Fruit fly (Drosophila melanogaster) whole organism, embryonic: ENCODE measurements around the gene CG45078.
A peak's percentile ranks its signal among the peaks of the same experiment; 100 is the strongest.

Experiments used
- CG10147 ChIP-seq: fragments of 200-800 bp; sonication (Bioruptor generic); optimal IDR thresholded peaks from 2 replicates; lab custom pipeline; 2019; ENCODE audit warnings: missing biosample characterization, mild to moderate bottlenecking, missing genetic modification characterization, moderate library complexity
- CG14014 ChIP-seq: fragments of 200-800 bp; sonication (Bioruptor generic); IDR thresholded peaks from 2 replicates; pipeline ENCODE4 v1.3.6; 2022; ENCODE audit warnings: missing biosample characterization, missing genetic modification characterization
- CG17361 ChIP-seq: fragments of 200-800 bp; sonication (Bioruptor generic); IDR thresholded peaks from 3 replicates; pipeline ENCODE4 v1.3.6; 2022; ENCODE audit warnings: missing biosample characterization, missing genetic modification characterization
- CG17568 ChIP-seq: fragments of 200-800 bp; sonication (Bioruptor generic); optimal IDR thresholded peaks from 2 replicates; lab custom pipeline; 2018; ENCODE audit warnings: missing biosample characterization, mild to moderate bottlenecking, missing genetic modification characterization, moderate library complexity
- CG17612 ChIP-seq: fragments of 200-800 bp; sonication (Bioruptor generic); IDR thresholded peaks from 2 replicates; pipeline ENCODE4 v1.3.6; 2022; ENCODE audit warnings: missing biosample characterization, missing genetic modification characterization
- CG17829 ChIP-seq: fragments of 200-800 bp; optimal IDR thresholded peaks from 2 replicates; lab custom pipeline; 2019; ENCODE audit warnings: missing biosample characterization, mild to moderate bottlenecking, missing genetic modification characterization, moderate library complexity
- CG32767 ChIP-seq: fragments of 200-800 bp; sonication (Bioruptor generic); IDR thresholded peaks from 2 replicates; pipeline ENCODE4 v1.3.6; 2022; ENCODE audit warnings: missing biosample characterization, missing genetic modification characterization
- CG3407 ChIP-seq: fragments of 200-800 bp; sonication (Bioruptor generic); optimal IDR thresholded peaks from 2 replicates; lab custom pipeline; 2018; ENCODE audit warnings: missing biosample characterization, mild to moderate bottlenecking, missing genetic modification characterization
- CG34376 ChIP-seq: fragments of 200-800 bp; sonication (Bioruptor generic); optimal IDR thresholded peaks from 2 replicates; lab custom pipeline; 2018; ENCODE audit warnings: missing biosample characterization, mild to moderate bottlenecking, missing genetic modification characterization
- CG34422 ChIP-seq: fragments of 200-800 bp; sonication (Bioruptor generic); IDR thresholded peaks from 3 replicates; pipeline ENCODE4 v1.3.6; 2022; ENCODE audit warnings: missing biosample characterization, missing genetic modification characterization
- CG4328 ChIP-seq: fragments of 200-800 bp; sonication (Bioruptor generic); optimal IDR thresholded peaks from 3 replicates; lab custom pipeline; 2017; ENCODE audit warnings: missing biosample characterization, missing genetic modification reagents, missing genetic modification characterization
- CG4404 ChIP-seq: fragments of 200-800 bp; sonication (Bioruptor generic); IDR thresholded peaks from 2 replicates; pipeline ENCODE4 v1.3.6; 2022; ENCODE audit warnings: missing biosample characterization, missing genetic modification characterization
- CG6854 ChIP-seq: fragments of 200-800 bp; sonication (Bioruptor generic); optimal IDR thresholded peaks from 3 replicates; lab custom pipeline; 2017; ENCODE audit warnings: missing biosample characterization, mild to moderate bottlenecking, missing genetic modification characterization
- CG7839 ChIP-seq: fragments of 200-800 bp; sonication (Bioruptor generic); optimal IDR thresholded peaks from 3 replicates; lab custom pipeline; 2018; ENCODE audit warnings: missing biosample characterization, mild to moderate bottlenecking, missing genetic modification characterization, moderate library complexity
- CG7963 ChIP-seq: fragments of 200-800 bp; sonication (Bioruptor generic); IDR thresholded peaks from 3 replicates; pipeline ENCODE4 v1.3.6; 2022; ENCODE audit warnings: missing biosample characterization, missing genetic modification characterization; ENCODE audit not compliant: partially characterized antibody
- CG8478 ChIP-seq: fragments of >200 bp; optimal IDR thresholded peaks from 2 replicates; lab custom pipeline; 2018
- Chrac-16 ChIP-seq: fragments of 200-800 bp; sonication (Bioruptor generic); optimal IDR thresholded peaks from 3 replicates; lab custom pipeline; 2016; ENCODE audit warnings: missing biosample characterization, missing genetic modification characterization
- CoRest ChIP-seq: fragments of 200-800 bp; sonication (Bioruptor generic); optimal IDR thresholded peaks from 3 replicates; lab custom pipeline; 2018; ENCODE audit warnings: missing biosample characterization, mild to moderate bottlenecking, missing genetic modification characterization, moderate library complexity
- Deaf1 ChIP-seq: fragments of 200-800 bp; optimal IDR thresholded peaks from 3 replicates; lab custom pipeline; 2019; ENCODE audit warnings: missing biosample characterization, mild to moderate bottlenecking, missing genetic modification characterization, moderate library complexity
- Dll ChIP-seq: fragments of 200-800 bp; sonication (Bioruptor generic); IDR thresholded peaks from 4 replicates; pipeline ENCODE4 v1.3.6; 2022; ENCODE audit warnings: missing biosample characterization, missing genetic modification characterization; ENCODE audit not compliant: partially characterized antibody
- GATAe ChIP-seq: fragments of 200-800 bp; sonication (Bioruptor generic); conservative IDR thresholded peaks from 2 replicates; pipeline ENCODE4 v1.3.6; 2022; ENCODE audit warnings: missing biosample characterization, missing genetic modification characterization
- Gug ChIP-seq: fragments of 200-800 bp; sonication (Bioruptor generic); IDR thresholded peaks from 4 replicates; pipeline ENCODE4 v1.3.6; 2022; ENCODE audit warnings: missing biosample characterization, missing genetic modification characterization
- HLH4C ChIP-seq: fragments of 200-800 bp; sonication (Bioruptor generic); IDR thresholded peaks from 3 replicates; pipeline ENCODE4 v1.3.6; 2022; ENCODE audit warnings: missing biosample characterization, missing genetic modification characterization; ENCODE audit not compliant: partially characterized antibody
- HmgD ChIP-seq: fragments of 200-800 bp; sonication (Bioruptor generic); optimal IDR thresholded peaks from 3 replicates; lab custom pipeline; 2016; ENCODE audit warnings: missing biosample characterization, missing genetic modification characterization
- Jarid2 ChIP-seq: fragments of 200-800 bp; sonication (Bioruptor generic); optimal IDR thresholded peaks from 3 replicates; lab custom pipeline; 2017; ENCODE audit warnings: mild to moderate bottlenecking, missing biosample characterization, missing genetic modification reagents, missing genetic modification characterization
- Lim3 ChIP-seq: fragments of 200-800 bp; sonication (Bioruptor generic); IDR thresholded peaks from 2 replicates; pipeline ENCODE4 v1.3.6; 2022; ENCODE audit warnings: missing biosample characterization, missing genetic modification characterization
- Lpt ChIP-seq: fragments of >200 bp; optimal IDR thresholded peaks from 2 replicates; lab custom pipeline; 2018; ENCODE audit warnings: missing biosample characterization, missing genetic modification characterization
- MBD-R2 ChIP-seq: fragments of 200-800 bp; sonication (Bioruptor generic); IDR thresholded peaks from 2 replicates; pipeline ENCODE4 v1.3.6; 2022; ENCODE audit warnings: missing biosample characterization, missing genetic modification characterization
- Usf ChIP-seq: fragments of 200-800 bp; sonication (Bioruptor generic); optimal IDR thresholded peaks from 2 replicates; lab custom pipeline; 2017; ENCODE audit warnings: missing genotype, missing biosample characterization, missing genetic modification characterization
- YL-1 ChIP-seq: fragments of 200-800 bp; sonication (Bioruptor generic); optimal IDR thresholded peaks from 3 replicates; lab custom pipeline; 2017; ENCODE audit warnings: missing biosample characterization, mild to moderate bottlenecking, missing genetic modification characterization
- amos ChIP-seq: fragments of 200-800 bp; sonication (Bioruptor generic); IDR thresholded peaks from 2 replicates; pipeline ENCODE4 v1.3.6; 2022; ENCODE audit warnings: missing biosample characterization, missing genetic modification characterization; ENCODE audit not compliant: partially characterized antibody
- ap ChIP-seq: fragments of 200-800 bp; sonication (Bioruptor generic); IDR thresholded peaks from 2 replicates; pipeline ENCODE4 v1.3.6; 2022; ENCODE audit warnings: missing biosample characterization, missing genetic modification characterization
- cg ChIP-seq: fragments of 200-800 bp; sonication (Bioruptor generic); optimal IDR thresholded peaks from 3 replicates; lab custom pipeline; 2019; ENCODE audit warnings: missing biosample characterization, mild to moderate bottlenecking, missing genetic modification characterization, moderate library complexity
- chm ChIP-seq: fragments of 200-800 bp; sonication (Bioruptor generic); IDR thresholded peaks from 2 replicates; pipeline ENCODE4 v1.3.6; 2022; ENCODE audit warnings: missing biosample characterization, missing genetic modification characterization
- disco-r ChIP-seq: fragments of 200-800 bp; sonication (Bioruptor generic); optimal IDR thresholded peaks from 2 replicates; lab custom pipeline; 2016; ENCODE audit warnings: missing biosample characterization, missing genetic modification characterization
- en ChIP-seq: fragments of 200-800 bp; sonication (Bioruptor generic); optimal IDR thresholded peaks from 2 replicates; lab custom pipeline; 2016; ENCODE audit warnings: missing biosample characterization, missing genetic modification characterization
- ewg ChIP-seq: fragments of 200-800 bp; sonication (Bioruptor generic); optimal IDR thresholded peaks from 3 replicates; lab custom pipeline; 2017; ENCODE audit warnings: mild to moderate bottlenecking, missing biosample characterization, missing genetic modification reagents, missing genetic modification characterization
- fru ChIP-seq: fragments of >200 bp; optimal IDR thresholded peaks from 2 replicates; lab custom pipeline; 2017
- gcm ChIP-seq: fragments of 200-800 bp; sonication (Bioruptor generic); optimal IDR thresholded peaks from 2 replicates; lab custom pipeline; 2019; ENCODE audit warnings: missing biosample characterization, mild to moderate bottlenecking, missing genetic modification characterization, moderate library complexity
- hbn ChIP-seq: fragments of 200-800 bp; sonication (Bioruptor generic); IDR thresholded peaks from 2 replicates; pipeline ENCODE4 v1.3.6; 2022; ENCODE audit warnings: missing biosample characterization, missing genetic modification characterization; ENCODE audit not compliant: partially characterized antibody
- kni ChIP-seq: fragments of 200-800 bp; sonication (Bioruptor generic); optimal IDR thresholded peaks from 3 replicates; lab custom pipeline; 2017; ENCODE audit warnings: mild to moderate bottlenecking, missing biosample characterization, missing genetic modification reagents, missing genetic modification characterization
- nom ChIP-seq: fragments of 200-800 bp; sonication (Bioruptor generic); optimal IDR thresholded peaks from 2 replicates; lab custom pipeline; 2017; ENCODE audit warnings: missing biosample characterization, missing genetic modification characterization, mild to moderate bottlenecking, moderate library complexity, missing genetic modification reagents
- pros ChIP-seq: fragments of 200-800 bp; sonication (Bioruptor generic); optimal IDR thresholded peaks from 3 replicates; lab custom pipeline; 2019; ENCODE audit warnings: missing biosample characterization, mild to moderate bottlenecking, missing genetic modification characterization, moderate library complexity
- row ChIP-seq: fragments of 200-800 bp; sonication (Bioruptor generic); IDR thresholded peaks from 3 replicates; pipeline ENCODE4 v1.3.6; 2022; ENCODE audit warnings: missing biosample characterization, missing genetic modification characterization
- sens-2 ChIP-seq: fragments of 200-800 bp; sonication (Bioruptor generic); IDR thresholded peaks from 2 replicates; pipeline ENCODE4 v1.3.6; 2022; ENCODE audit warnings: missing biosample characterization, missing genetic modification characterization
- seq ChIP-seq: fragments of 200-800 bp; sonication (Bioruptor generic); IDR thresholded peaks from 2 replicates; pipeline ENCODE4 v1.3.6; 2022; ENCODE audit warnings: missing biosample characterization, missing genetic modification characterization
- sim ChIP-seq: fragments of 200-800 bp; sonication (Bioruptor generic); IDR thresholded peaks from 2 replicates; pipeline ENCODE4 v1.3.6; 2022; ENCODE audit warnings: missing biosample characterization, missing genetic modification characterization
- slou ChIP-seq: fragments of 200-800 bp; sonication (Bioruptor generic); optimal IDR thresholded peaks from 3 replicates; lab custom pipeline; 2016; ENCODE audit warnings: missing biosample characterization, missing genetic modification characterization
- toy ChIP-seq: fragments of 200-800 bp; sonication (Bioruptor generic); IDR thresholded peaks from 2 replicates; pipeline ENCODE4 v1.3.6; 2022; ENCODE audit warnings: missing biosample characterization, missing genetic modification characterization

The CG45078 gene

DNA sequence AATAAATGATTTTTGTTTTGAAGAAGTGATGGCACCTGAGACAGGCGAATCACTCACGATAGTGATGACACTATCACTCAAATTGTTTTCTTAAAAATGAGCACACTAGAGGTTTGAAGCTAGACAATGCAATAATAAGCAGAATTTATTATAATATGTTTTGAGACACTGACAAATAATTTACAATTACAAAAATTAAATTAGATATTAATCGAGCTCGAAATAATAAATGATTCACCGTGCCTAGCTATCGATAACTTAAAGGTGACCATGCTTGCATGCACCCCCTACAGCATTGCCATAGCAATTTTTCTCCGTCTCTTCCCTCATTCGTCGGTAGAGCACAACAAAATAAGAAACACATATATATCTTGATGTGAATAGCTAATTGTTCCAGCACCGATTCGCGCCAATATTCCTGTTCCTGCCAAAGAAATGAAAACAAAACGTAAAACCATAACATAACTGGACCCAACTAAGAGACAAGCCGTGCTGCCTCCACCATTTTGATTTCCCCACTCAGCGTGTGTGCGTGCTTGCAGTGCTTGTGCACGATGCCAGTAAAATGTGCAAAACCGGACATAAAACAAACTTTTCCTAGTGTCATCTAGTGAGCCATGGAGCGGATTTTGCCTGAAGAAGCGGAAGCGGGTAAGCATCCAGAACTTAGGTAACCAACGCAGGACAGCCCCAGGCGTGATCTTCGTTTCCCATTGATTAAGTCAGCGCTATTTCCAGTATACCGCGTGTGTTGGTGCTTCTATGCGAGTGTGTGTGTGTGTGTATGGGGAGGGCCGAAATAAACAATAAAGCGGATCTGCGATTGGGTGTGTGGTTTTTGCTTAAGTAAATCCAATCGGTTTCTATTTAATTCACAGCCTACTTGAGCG, 16.0 kb downstream of the CG45078 start, which contains the start of the genes MED7 and Cap-H2 (continued):
- TF ChIP-seq nom (GFP tag; lab: Kevin White, UChicago) (no peak), row (peak; percentile 98), slou (peak; percentile 65), CG14014 (GFP tag; lab: Robert Waterston, UW) (peak; percentile 74), CG4328 (peak; percentile 48), fru (lab: Kevin White, UChicago) (no peak), CG7963 (GFP tag; lab: Robert Waterston, UW) (peak; percentile 97), ap (peak; percentile 58; the same call in 1 of the 2 replicates), CG17829 (tag; lab: Kevin White, UChicago) (peak; percentile 85), hbn (GFP tag; lab: Robert Waterston, UW) (peak; percentile 99), kni (GFP tag; lab: Kevin White, UChicago) (no peak), toy (GFP tag; lab: Robert Waterston, UW) (no peak), amos (GFP tag; lab: Robert Waterston, UW) (peak; percentile 96), GATAe (GFP tag; lab: Robert Waterston, UW) (no peak), CG32767 (GFP tag; lab: Robert Waterston, UW) (0 out of 2 replicates have a peak, but pooled peaks have one; percentile 37), CG10147 (GFP tag; lab: Kevin White, UChicago) (peak; percentile 52), CG7839 (no peak), HmgD (GFP tag; lab: Kevin White, UChicago) (no peak), CG17361 (GFP tag; lab: Robert Waterston, UW) (peak; percentile 81), ewg (GFP tag; lab: Kevin White, UChicago) (peak; percentile 59), disco-r (GFP tag; lab: Kevin White, UChicago) (peak; percentile 12), CG34422 (GFP tag; lab: Robert Waterston, UW) (peak; percentile 85), YL-1 (GFP tag; lab: Kevin White, UChicago) (peak; percentile 81), seq (peak; percentile 57; the same call in 1 of the 2 replicates), CG3407 (GFP tag; lab: Kevin White, UChicago) (peak; percentile 58), CG17612 (GFP tag; lab: Robert Waterston, UW) (peak; percentile 55; the same call in 1 of the 2 replicates), CoRest (tag; lab: Kevin White, UChicago) (peak; percentile 85), gcm (no peak), CG8478 (lab: Kevin White, UChicago) (peak; percentile 11), Lpt (GFP tag; lab: Kevin White, UChicago) (no peak), Usf (peak; percentile 57), Chrac-16 (GFP tag; lab: Kevin White, UChicago) (peak; percentile 88), CG17568 (GFP tag; lab: Kevin White, UChicago) (no peak), Gug (GFP tag; lab: Robert Waterston, UW) (peak; percentile 81), Dll (GFP tag; lab: Robert Waterston, UW) (peak; percentile 100), chm (GFP tag; lab: Robert Waterston, UW) (peak; percentile 60; the same call in 1 of the 2 replicates), MBD-R2 (GFP tag; lab: Robert Waterston, UW) (peak; percentile 91), en (GFP tag; lab: Kevin White, UChicago) (no peak), pros (GFP tag; lab: Kevin White, UChicago) (no peak), cg (GFP tag; lab: Kevin White, UChicago) (peak; percentile 85), HLH4C (GFP tag; lab: Robert Waterston, UW) (peak; percentile 97), Lim3 (GFP tag; lab: Robert Waterston, UW) (no peak), sens-2 (peak; percentile 46; the same call in 1 of the 2 replicates), CG4404 (GFP tag; lab: Robert Waterston, UW) (peak; percentile 84), Deaf1 (tag; lab: Kevin White, UChicago) (no peak), sim (no peak), Jarid2 (no peak), CG6854 (GFP tag; lab: Kevin White, UChicago) (no peak), CG34376 (GFP tag; lab: Kevin White, UChicago) (peak; percentile 39)
